Fruit fly (Drosophila melanogaster) whole organism, prepupa: Measurements from ENCODE around the gene eIF3l.

Source experiments
- Ets21C ChIP-seq: fragments of 200-800 bp; sonication (Bioruptor generic); optimal IDR thresholded peaks from 3 replicates; lab custom pipeline; 2016; ENCODE audit warnings: missing biosample characterization, missing genetic modification characterization
- lz ChIP-seq: fragments of 200-800 bp; sonication (Bioruptor generic); optimal IDR thresholded peaks from 3 replicates; lab custom pipeline; 2016; ENCODE audit warnings: missing biosample characterization, missing genetic modification characterization

dm6 chr3L:12115103-12115502 lies 30.8 kb downstream of the eIF3l start:
- peak; percentile 85 for TF ChIP-seq Ets21C
- TF ChIP-seq lz (GFP tag; lab: Kevin White, UChicago) = peak; percentile 91
